Worm (Caenorhabditis elegans) whole organism, midembryonic: ENCODE data around the gene epac-1.

ENCODE experiments used
- T22C8.4 ChIP-seq: fragments of 200-800 bp; sonication (Bioruptor generic); IDR thresholded peaks from 2 replicates; pipeline ENCODE4 v1.3.6; 2022; ENCODE audit warnings: missing genetic modification characterization, missing compliant biosample characterization
- cog-1 ChIP-seq: sonication (generic microtip); optimal IDR thresholded peaks from 2 replicates; lab custom pipeline; 2016; ENCODE audit warnings: missing genetic modification characterization, missing compliant biosample characterization
- flt-1 ChIP-seq: fragments of 200-800 bp; sonication (Bioruptor generic); IDR thresholded peaks from 2 replicates; pipeline ENCODE4 v1.3.6; 2022; ENCODE audit warnings: missing genetic modification characterization, missing compliant biosample characterization
- klf-2 ChIP-seq: fragments of 200-800 bp; sonication (Bioruptor generic); conservative IDR thresholded peaks from 2 replicates; pipeline ENCODE4 v1.3.6; 2022; ENCODE audit warnings: missing genetic modification reagents, missing genetic modification characterization, missing compliant biosample characterization
- med-1 ChIP-seq: sonication (generic microtip); optimal IDR thresholded peaks from 2 replicates; lab custom pipeline; 2017; ENCODE audit warnings: missing genetic modification characterization, mild to moderate bottlenecking, missing compliant biosample characterization, antibody characterized with exemption, missing genetic modification reagents; ENCODE audit not compliant: insufficient read depth
- ref-1 ChIP-seq: fragments of 200-800 bp; sonication (Bioruptor generic); conservative IDR thresholded peaks from 2 replicates; pipeline ENCODE4 v1.3.6; 2022; ENCODE audit warnings: missing genetic modification reagents, missing genetic modification characterization, missing compliant biosample characterization
- tab-1 ChIP-seq: fragments of 200-800 bp; sonication (Bioruptor generic); IDR thresholded peaks from 2 replicates; pipeline ENCODE4 v1.3.6; 2022; ENCODE audit warnings: missing genetic modification characterization, missing compliant biosample characterization
- ztf-23 ChIP-seq: fragments of 200-800 bp; sonication (Bioruptor generic); IDR thresholded peaks from 2 replicates; pipeline ENCODE4 v1.3.6; 2022; ENCODE audit warnings: missing genetic modification reagents, missing genetic modification characterization, missing compliant biosample characterization
- ztf-29 ChIP-seq: fragments of 200-800 bp; sonication (Bioruptor generic); IDR thresholded peaks from 2 replicates; pipeline ENCODE4 v1.3.6; 2022; ENCODE audit warnings: missing genetic modification reagents, missing genetic modification characterization, missing compliant biosample characterization

The epac-1 gene

ce11 chrIII:10160385-10160784 lies 28.6 kb upstream of the epac-1 start, which contains the start of the genes K08E5.5 and mua-3:
Gene K08E5.5, minus strand, starts transcription at chrIII:10160485.
Gene mua-3, plus strand, starts transcription at chrIII:10160697.
- TF ChIP-seq med-1 (GFP tag; lab: Kevin White, UChicago) (no peak), ztf-23 (no peak), ztf-29 (GFP tag; lab: Robert Waterston, UW) (no peak), flt-1 (no peak)

ce11 chrIII:10170265-10170664 lies 18.7 kb upstream of the epac-1 start:
- no peak for TF ChIP-seq cog-1 (tag; lab: Kevin White, UChicago)
- no peak for TF ChIP-seq ref-1 (GFP tag; lab: Robert Waterston, UW)
- no peak for TF ChIP-seq T22C8.4 (GFP tag; lab: Robert Waterston, UW)
- TF ChIP-seq flt-1 = no peak
- no peak for TF ChIP-seq med-1 (GFP tag; lab: Kevin White, UChicago)
- TF ChIP-seq ztf-23 = no peak
- TF ChIP-seq klf-2 (GFP tag; lab: Robert Waterston, UW) = no peak
- TF ChIP-seq ztf-29 (GFP tag; lab: Robert Waterston, UW) = no peak
- TF ChIP-seq tab-1 (GFP tag; lab: Robert Waterston, UW) = no peak

DNA sequence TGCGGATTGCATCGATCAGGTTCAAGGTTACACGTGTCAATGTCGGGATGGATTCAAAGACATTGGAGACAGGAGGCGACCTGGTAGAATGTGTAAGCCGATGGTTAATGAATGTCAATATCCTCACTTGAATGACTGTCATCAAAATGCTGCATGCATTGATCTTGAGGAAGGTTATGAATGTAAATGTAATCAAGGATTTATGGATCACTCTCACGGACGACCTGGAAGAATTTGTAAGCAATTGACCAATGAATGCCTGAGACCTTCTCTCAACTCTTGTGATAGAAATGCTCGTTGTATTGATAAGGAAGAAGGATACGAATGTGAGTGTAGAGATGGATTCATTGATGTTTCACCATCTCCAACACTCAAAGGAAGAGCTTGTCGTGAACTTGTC lies 11.0 kb upstream of the epac-1 start:
- no peak for TF ChIP-seq T22C8.4 (GFP tag; lab: Robert Waterston, UW)
- no peak for TF ChIP-seq klf-2 (GFP tag; lab: Robert Waterston, UW)

- TF ChIP-seq ztf-29 (GFP tag; lab: Robert Waterston, UW) (no peak), T22C8.4 (GFP tag; lab: Robert Waterston, UW) (no peak), flt-1 (no peak), med-1 (GFP tag; lab: Kevin White, UChicago) (no peak), cog-1 (tag; lab: Kevin White, UChicago) (no peak), ztf-23 (no peak), klf-2 (GFP tag; lab: Robert Waterston, UW) (no peak)
Measured at ce11 chrIII:10178552-10178951, 10.5 kb upstream of the epac-1 start.

- TF ChIP-seq klf-2 (GFP tag; lab: Robert Waterston, UW) = no peak
- TF ChIP-seq ztf-29 (GFP tag; lab: Robert Waterston, UW) = no peak
- TF ChIP-seq ztf-23 = no peak
- TF ChIP-seq T22C8.4 (GFP tag; lab: Robert Waterston, UW) = no peak
- no peak for TF ChIP-seq tab-1 (GFP tag; lab: Robert Waterston, UW)
- TF ChIP-seq ref-1 (GFP tag; lab: Robert Waterston, UW) = no peak
- no peak for TF ChIP-seq cog-1 (tag; lab: Kevin White, UChicago)
- TF ChIP-seq med-1 (GFP tag; lab: Kevin White, UChicago) = no peak
- TF ChIP-seq flt-1 = no peak
Measured at ce11 chrIII:10179444-10179843, 9.6 kb upstream of the epac-1 start.

DNA sequence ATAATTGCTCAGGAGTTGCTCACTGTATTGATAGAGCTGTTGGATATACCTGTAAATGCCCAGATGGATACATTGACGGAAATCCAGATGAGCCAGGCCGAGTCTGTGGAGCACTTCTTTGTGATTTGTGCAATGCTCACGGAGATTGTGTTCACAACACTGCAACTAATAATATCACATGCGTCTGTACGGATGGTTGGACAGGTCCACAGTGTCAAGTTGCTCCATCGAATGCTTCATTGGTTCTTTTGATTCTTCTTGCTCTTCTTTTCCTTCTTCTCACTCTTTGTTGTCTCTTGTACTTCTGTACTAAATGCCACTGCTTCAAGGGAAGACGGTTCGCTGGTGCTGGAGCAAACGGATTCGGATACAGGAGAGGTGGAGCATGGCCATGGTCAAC lies 7.1 kb upstream of the epac-1 start:
- TF ChIP-seq klf-2 (GFP tag; lab: Robert Waterston, UW) = no peak

ce11 chrIII:10186160-10186559 lies 2.9 kb upstream of the epac-1 start, which contains the start of gene unc-47:
Gene unc-47, minus strand, starts transcription at chrIII:10186260.
- no peak for TF ChIP-seq flt-1
- no peak for TF ChIP-seq ref-1 (GFP tag; lab: Robert Waterston, UW)
- TF ChIP-seq T22C8.4 (GFP tag; lab: Robert Waterston, UW) = no peak
- TF ChIP-seq med-1 (GFP tag; lab: Kevin White, UChicago) = no peak
- TF ChIP-seq ztf-29 (GFP tag; lab: Robert Waterston, UW) = no peak
- no peak for TF ChIP-seq ztf-23
- no peak for TF ChIP-seq cog-1 (tag; lab: Kevin White, UChicago)
- TF ChIP-seq tab-1 (GFP tag; lab: Robert Waterston, UW) = no peak
- no peak for TF ChIP-seq klf-2 (GFP tag; lab: Robert Waterston, UW)

DNA sequence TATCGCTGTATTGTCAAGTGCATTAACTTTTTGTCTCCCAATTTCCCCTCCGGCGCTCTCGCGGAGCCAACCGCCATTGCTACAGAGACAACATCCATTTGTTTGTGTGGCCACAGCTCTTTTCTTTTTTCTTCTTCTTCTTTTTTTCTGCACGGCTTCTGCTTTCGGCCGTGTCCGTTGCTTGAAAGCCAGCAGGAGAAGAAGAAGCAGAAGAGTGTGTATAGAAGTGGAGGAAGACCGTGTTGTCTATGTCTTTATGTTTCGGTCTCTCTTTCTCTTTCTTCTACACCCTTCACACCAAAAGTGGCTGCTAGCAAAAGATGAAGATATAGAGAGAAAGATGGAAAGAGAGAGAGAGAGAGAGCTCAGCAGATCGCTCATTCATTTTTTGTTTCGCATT lies 1.2 kb upstream of the epac-1 start:
- TF ChIP-seq ztf-29 (GFP tag; lab: Robert Waterston, UW) (0 out of 2 replicates have a peak, but pooled peaks have one; percentile 13), klf-2 (GFP tag; lab: Robert Waterston, UW) (no peak), flt-1 (no peak)

DNA sequence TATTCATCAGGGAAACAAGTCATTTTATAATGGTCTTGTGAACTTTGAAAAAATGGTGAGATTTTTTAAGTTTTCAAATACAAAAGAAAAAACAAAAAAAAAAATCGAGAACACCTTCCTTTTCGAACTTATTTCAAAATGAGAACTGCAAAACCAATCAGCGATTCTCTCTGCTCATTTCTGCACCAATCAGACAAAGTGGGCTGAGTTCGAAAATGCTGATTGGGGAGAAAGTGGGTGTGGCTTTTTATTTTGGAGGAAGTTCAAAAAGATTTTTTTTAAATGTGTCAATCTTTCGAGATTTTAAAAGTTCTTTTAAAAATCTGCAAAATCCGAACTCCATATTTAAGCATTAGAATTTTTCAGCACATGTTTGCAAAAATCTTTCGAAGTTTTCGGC lies 5.6 kb downstream of the epac-1 start:
- no peak for TF ChIP-seq med-1 (GFP tag; lab: Kevin White, UChicago)
- TF ChIP-seq flt-1 = no peak
- TF ChIP-seq ztf-29 (GFP tag; lab: Robert Waterston, UW) = no peak
- no peak for TF ChIP-seq tab-1 (GFP tag; lab: Robert Waterston, UW)
- TF ChIP-seq ztf-23 = no peak
- no peak for TF ChIP-seq T22C8.4 (GFP tag; lab: Robert Waterston, UW)
- no peak for TF ChIP-seq cog-1 (tag; lab: Kevin White, UChicago)
- TF ChIP-seq klf-2 (GFP tag; lab: Robert Waterston, UW) = no peak
- TF ChIP-seq ref-1 (GFP tag; lab: Robert Waterston, UW) = no peak

DNA sequence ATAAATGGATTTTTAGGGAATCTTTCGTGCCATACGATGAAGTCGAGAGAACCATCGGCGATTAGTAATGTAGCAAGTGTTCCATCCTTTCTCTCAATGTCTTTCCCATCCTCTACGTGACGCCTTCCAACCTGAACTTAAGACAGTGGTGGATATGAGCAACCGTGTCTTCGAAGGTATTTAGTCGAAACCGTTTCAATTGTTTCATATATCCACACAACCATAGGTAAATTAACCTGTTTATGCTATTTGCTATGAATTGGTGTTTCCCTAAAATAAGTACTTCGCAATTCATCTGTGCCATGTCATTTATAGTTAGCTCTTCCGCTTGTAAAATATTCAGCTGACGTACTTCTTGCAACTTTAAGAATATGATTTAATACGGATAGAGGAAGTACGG lies 6.9 kb downstream of the epac-1 start:
- TF ChIP-seq T22C8.4 (GFP tag; lab: Robert Waterston, UW) (no peak), cog-1 (tag; lab: Kevin White, UChicago) (no peak), ztf-29 (GFP tag; lab: Robert Waterston, UW) (no peak), ztf-23 (no peak), tab-1 (GFP tag; lab: Robert Waterston, UW) (no peak), ref-1 (GFP tag; lab: Robert Waterston, UW) (no peak)

DNA sequence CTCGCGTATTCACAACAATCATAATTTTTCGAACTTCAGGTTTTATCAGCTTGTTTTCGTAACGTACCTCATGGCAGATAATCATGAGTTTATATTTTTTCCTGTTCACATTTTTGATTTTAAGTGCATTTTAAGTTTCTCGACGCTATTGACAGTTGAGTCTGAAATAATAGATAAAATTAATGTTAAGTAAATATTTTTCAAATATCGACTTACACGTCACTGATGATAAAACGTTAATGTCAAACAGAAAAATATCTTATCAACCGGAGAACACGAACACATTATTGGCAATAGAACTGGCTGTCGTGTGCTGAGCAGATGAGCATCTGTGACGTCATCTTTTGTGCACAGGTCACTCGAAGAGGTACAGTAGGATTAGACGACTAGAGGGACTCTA lies 7.8 kb downstream of the epac-1 start:
- TF ChIP-seq flt-1 (no peak), klf-2 (GFP tag; lab: Robert Waterston, UW) (no peak), ztf-29 (GFP tag; lab: Robert Waterston, UW) (no peak), ref-1 (GFP tag; lab: Robert Waterston, UW) (no peak), T22C8.4 (GFP tag; lab: Robert Waterston, UW) (no peak), ztf-23 (no peak), tab-1 (GFP tag; lab: Robert Waterston, UW) (no peak), cog-1 (tag; lab: Kevin White, UChicago) (no peak), med-1 (GFP tag; lab: Kevin White, UChicago) (no peak)
